Worm (Caenorhabditis elegans) whole organism, L2 larva: ENCODE measurements around the gene cec-3.

ENCODE experiments used
- F13H6.1 ChIP-seq: sonication (generic microtip); optimal IDR thresholded peaks from 2 replicates; lab custom pipeline; 2016; ENCODE audit warnings: missing genetic modification characterization, missing compliant biosample characterization
- R02D3.7 ChIP-seq: fragments of 150-350 bp; optimal IDR thresholded peaks from 2 replicates; lab custom pipeline; 2014; ENCODE audit warnings: missing biosample characterization, missing genetic modification characterization
- egl-27 ChIP-seq: sonication (generic microtip); optimal IDR thresholded peaks from 3 replicates; lab custom pipeline; 2017; ENCODE audit warnings: missing biosample characterization, missing genetic modification reagents, missing genetic modification characterization
- lsy-2 ChIP-seq, 2 experiments: fragments of 150-350 bp in 1 of 2; sonication (generic microtip) in 1 of 2; optimal IDR thresholded peaks; 2 replicates each; lab custom pipeline; 2014 to 2017; ENCODE audit warnings: missing biosample characterization in 2 of 2, missing genetic modification characterization in 2 of 2
- mab-5 ChIP-seq: fragments of 150-350 bp; optimal IDR thresholded peaks from 2 replicates; lab custom pipeline; 2014; ENCODE audit warnings: missing biosample characterization, missing genetic modification characterization
- nhr-10 ChIP-seq: sonication (generic microtip); optimal IDR thresholded peaks from 2 replicates; lab custom pipeline; 2017; ENCODE audit warnings: missing biosample characterization, missing genetic modification characterization
- nhr-12 ChIP-seq: fragments of 150-350 bp; optimal IDR thresholded peaks from 2 replicates; lab custom pipeline; 2014; ENCODE audit warnings: missing biosample characterization, missing genetic modification characterization
- skn-1 ChIP-seq: sonication (generic microtip); optimal IDR thresholded peaks from 2 replicates; lab custom pipeline; 2017; ENCODE audit warnings: missing biosample characterization, missing genetic modification characterization

DNA sequence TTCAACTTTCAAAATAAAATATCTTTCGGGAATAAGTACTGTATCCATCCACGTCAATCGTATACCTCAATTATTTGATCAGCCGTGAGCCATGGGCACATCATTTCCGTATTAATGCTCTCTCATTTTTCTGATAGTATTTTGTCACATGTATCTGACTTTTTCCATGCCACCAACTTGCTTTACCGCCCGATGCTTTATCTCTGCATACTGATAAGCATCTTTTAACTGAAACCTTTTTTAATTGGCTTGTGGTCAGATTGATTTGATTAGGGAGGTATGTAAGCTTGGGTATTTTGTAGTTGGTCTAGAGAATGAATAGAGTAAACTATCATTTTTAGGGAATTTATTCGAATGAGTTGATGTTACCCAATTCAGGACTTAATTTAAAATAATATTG, 31.9 kb upstream of the cec-3 start:
- TF ChIP-seq mab-5 (tag; lab: Kevin White, UChicago) (no peak), nhr-10 (tag; lab: Kevin White, UChicago) (no peak), F13H6.1 (tag; lab: Kevin White, UChicago) (no peak), nhr-12 (tag; lab: Kevin White, UChicago) (no peak), lsy-2 (tag; optimal IDR thresholded peaks at IDR 0.05; lab: Kevin White, UChicago) (no peak), egl-27 (no peak), R02D3.7 (tag; lab: Kevin White, UChicago) (no peak), skn-1 (tag; lab: Kevin White, UChicago) (no peak)
